Fruit fly (Drosophila melanogaster): ENCODE measurements around the gene Nedd8.

Gene Nedd8

DNA sequence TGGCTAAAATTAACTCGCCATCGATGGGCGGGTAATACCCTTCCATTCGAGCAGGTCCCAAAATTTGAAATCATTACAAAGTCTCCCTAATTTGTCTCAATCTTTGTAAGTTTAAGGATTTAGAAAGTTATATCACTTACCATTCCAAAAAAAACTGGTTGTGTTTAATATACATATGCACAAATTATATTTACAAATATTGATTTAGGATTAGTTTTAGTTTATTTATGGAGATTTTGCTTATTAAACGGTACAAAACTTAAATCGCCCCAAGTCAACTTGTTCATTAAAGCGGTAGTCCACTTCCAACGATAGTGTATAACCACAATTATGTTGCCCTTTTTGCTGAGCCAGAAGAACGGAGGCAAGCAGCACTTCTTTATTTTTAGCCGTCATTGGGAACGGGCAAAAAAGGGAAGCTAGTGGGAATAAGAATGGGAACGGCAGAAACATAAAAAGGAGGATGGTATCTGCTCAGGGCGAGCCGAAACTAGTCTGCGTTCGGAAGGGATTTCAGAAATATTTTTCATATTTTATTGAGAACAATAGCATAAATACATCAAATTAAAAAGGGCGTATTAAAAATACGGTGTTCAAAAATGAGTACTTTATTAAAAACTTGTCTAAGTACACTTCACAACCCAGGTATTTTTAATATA, 3.4 kb downstream of the Nedd8 start (continued):
- TF ChIP-seq CG6765 (GFP tag; optimal IDR thresholded peaks at IDR 0.05) = no peak
- TF ChIP-seq dm (GFP tag; optimal IDR thresholded peaks at IDR 0.05) = no peak
- no peak for TF ChIP-seq ato (GFP tag; IDR thresholded peaks at IDR 0.05; ENCODE audit: partially characterized antibody)
- peak; percentile 3 for TF ChIP-seq Dip3 (GFP tag; optimal IDR thresholded peaks at IDR 0.05)

DNA sequence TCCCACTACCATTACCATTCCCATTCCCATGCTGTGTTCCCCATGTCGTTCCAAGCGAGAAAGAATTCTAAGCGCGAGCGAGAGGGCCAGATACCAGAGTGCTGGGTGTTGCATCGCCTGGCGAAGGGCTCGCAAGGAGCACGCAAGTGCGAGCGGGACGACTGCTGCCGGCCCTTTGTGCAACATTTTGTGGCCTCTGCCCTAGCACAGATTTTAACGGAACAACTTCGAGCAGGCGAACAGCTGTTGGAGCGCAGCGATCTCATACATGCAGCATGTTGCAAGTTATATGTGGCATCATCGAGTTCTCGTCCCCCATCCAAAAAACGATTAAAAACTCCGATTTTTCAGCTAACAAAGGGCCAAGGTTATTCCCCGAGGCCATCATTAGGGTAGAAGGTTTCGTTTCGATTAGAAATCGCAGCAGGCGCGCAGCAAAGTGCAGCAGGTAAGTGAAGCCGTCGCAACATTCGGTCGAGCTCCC, 4.1 kb downstream of the Nedd8 start:
- TF ChIP-seq lov (optimal IDR thresholded peaks at IDR 0.05) (no peak), lov (GFP tag; IDR thresholded peaks at IDR 0.05) (0 out of 3 replicates have a peak, but pooled peaks have one; percentile 47), Dek (tag; optimal IDR thresholded peaks at IDR 0.05) (no peak), inv (GFP tag; IDR thresholded peaks at IDR 0.05; ENCODE audit: partially characterized antibody) (peak; percentile 34; the same call in 1 of the 2 replicates), zen2 (GFP tag; IDR thresholded peaks at IDR 0.05; ENCODE audit: partially characterized antibody) (peak; percentile 27; the same call in 1 of the 3 replicates), CG7963 (GFP tag; IDR thresholded peaks at IDR 0.05; ENCODE audit: partially characterized antibody) (0 out of 3 replicates have a peak, but pooled peaks have one; percentile 9), chn (GFP tag; optimal IDR thresholded peaks at IDR 0.05) (peak; percentile 37), repo (GFP tag; optimal IDR thresholded peaks at IDR 0.05) (no peak), Stat92E (GFP tag; optimal IDR thresholded peaks at IDR 0.05) (peak in 1 of 3 experiments; percentile 46), unc-4 (GFP tag; IDR thresholded peaks at IDR 0.05; ENCODE audit: partially characterized antibody) (0 out of 2 replicates have a peak, but pooled peaks have one; percentile 22), CG10321 (GFP tag; IDR thresholded peaks at IDR 0.05) (peak; percentile 94), Doc3 (GFP tag; IDR thresholded peaks at IDR 0.05; ENCODE audit: partially characterized antibody) (peak; percentile 47; the same call in 1 of the 3 replicates), pfk (GFP tag; optimal IDR thresholded peaks at IDR 0.05) (peak; percentile 95), crol (GFP tag; IDR thresholded peaks at IDR 0.05) (0 out of 2 replicates have a peak, but pooled peaks have one; percentile 47), cg (GFP tag; optimal IDR thresholded peaks at IDR 0.05) (peak; percentile 35), abd-A (tag; optimal IDR thresholded peaks at IDR 0.05) (peak; percentile 97), Med (GFP tag) (peak; percentile 37), D19B (GFP tag; optimal IDR thresholded peaks at IDR 0.05) (no peak), CG11456 (GFP tag; IDR thresholded peaks at IDR 0.05) (no peak), Hr78 (GFP tag; optimal IDR thresholded peaks at IDR 0.05) (peak in 1 of 2 experiments; percentile 93), CG10565 (GFP tag; optimal IDR thresholded peaks at IDR 0.05) (no peak), Dfd (GFP tag; optimal IDR thresholded peaks at IDR 0.05) (no peak), knrl (GFP tag; IDR thresholded peaks at IDR 0.05; ENCODE audit: partially characterized antibody) (peak; percentile 5; the same call in 1 of the 3 replicates), CG2199 (GFP tag; IDR thresholded peaks at IDR 0.05) (peak; percentile 84; the same call in 1 of the 3 replicates), D19A (tag; optimal IDR thresholded peaks at IDR 0.05) (no peak), nerfin-2 (GFP tag; IDR thresholded peaks at IDR 0.05; ENCODE audit: partially characterized antibody) (peak; percentile 44; the same call in 1 of the 2 replicates), Sin3A (optimal IDR thresholded peaks at IDR 0.05) (no peak), CG8924 (tag; optimal IDR thresholded peaks at IDR 0.05) (no peak), CG11560 (tag; IDR thresholded peaks at IDR 0.05) (no peak), stwl (tag; optimal IDR thresholded peaks at IDR 0.05) (peak; percentile 3), CG12769 (tag; optimal IDR thresholded peaks at IDR 0.05) (peak; percentile 39), insv (GFP tag; optimal IDR thresholded peaks at IDR 0.05) (peak in 1 of 2 experiments; percentile 64), CG17359 (tag; optimal IDR thresholded peaks at IDR 0.05) (no peak), CG14860 (GFP tag; IDR thresholded peaks at IDR 0.05; ENCODE audit: partially characterized antibody) (peak; percentile 29; the same call in 1 of the 3 replicates), Nf-YC (tag; optimal IDR thresholded peaks at IDR 0.05) (peak; percentile 10), CG34224 (GFP tag; IDR thresholded peaks at IDR 0.05; ENCODE audit: partially characterized antibody) (0 out of 3 replicates have a peak, but pooled peaks have one; percentile 12), kni (GFP tag; optimal IDR thresholded peaks at IDR 0.05) (peak; percentile 100), CG3838 (GFP tag; optimal IDR thresholded peaks at IDR 0.05) (peak; percentile 92), B-H2 (GFP tag; optimal IDR thresholded peaks at IDR 0.05) (no peak), Dref (GFP tag; IDR thresholded peaks at IDR 0.05) (0 out of 2 replicates have a peak, but pooled peaks have one; percentile 23), Lhr (GFP tag; optimal IDR thresholded peaks at IDR 0.05) (peak; percentile 65)

All from whole organism, embryonic.